Fruit fly (Drosophila melanogaster) whole organism, wandering third instar larva: Measurements from ENCODE around the gene CG3764.

Source experiments
- Abd-B ChIP-seq: fragments of >200 bp; optimal IDR thresholded peaks from 2 replicates; lab custom pipeline; 2017; ENCODE audit warnings: missing biosample characterization, missing genetic modification characterization
- CG32264 ChIP-seq: fragments of 200-800 bp; sonication (Bioruptor generic); optimal IDR thresholded peaks from 2 replicates; lab custom pipeline; 2016; ENCODE audit warnings: missing biosample characterization, missing genetic modification characterization
- CG9705 ChIP-seq: fragments of 200-800 bp; sonication (Bioruptor generic); optimal IDR thresholded peaks from 2 replicates; lab custom pipeline; 2018; ENCODE audit warnings: missing biosample characterization, mild to moderate bottlenecking, missing genetic modification characterization
- CrebA ChIP-seq: fragments of 200-800 bp; sonication (Bioruptor generic); optimal IDR thresholded peaks from 2 replicates; lab custom pipeline; 2016; ENCODE audit warnings: missing biosample characterization, mild to moderate bottlenecking, missing genetic modification characterization, borderline replicate concordance
- Dfd ChIP-seq: fragments of >200 bp; optimal IDR thresholded peaks from 2 replicates; lab custom pipeline; 2017; ENCODE audit warnings: missing biosample characterization, missing genetic modification characterization
- Dif ChIP-seq: fragments of 200-275, 200-300 bp; sonication (Bioruptor generic); optimal IDR thresholded peaks from 2 replicates; lab custom pipeline; 2018; ENCODE audit warnings: missing biosample characterization, missing genetic modification characterization; ENCODE audit not compliant: partially characterized antibody
- GATAd ChIP-seq: sonication (Bioruptor generic); optimal IDR thresholded peaks from 2 replicates; lab custom pipeline; 2016; ENCODE audit warnings: missing biosample characterization, missing genetic modification characterization
- HLH106 ChIP-seq: fragments of 200-800 bp; optimal IDR thresholded peaks from 3 replicates; lab custom pipeline; 2019; ENCODE audit warnings: missing biosample characterization, mild to moderate bottlenecking, missing genetic modification characterization, moderate library complexity
- Hnf4 ChIP-seq: fragments of 200-800 bp; sonication (Bioruptor generic); optimal IDR thresholded peaks from 2 replicates; lab custom pipeline; 2016; ENCODE audit warnings: missing biosample characterization, mild to moderate bottlenecking, missing genetic modification characterization
- Hr78 ChIP-seq: fragments of >200 bp; optimal IDR thresholded peaks from 2 replicates; lab custom pipeline; 2017; ENCODE audit warnings: missing biosample characterization, missing genetic modification characterization
- Myc ChIP-seq: fragments of >200 bp; optimal IDR thresholded peaks from 2 replicates; lab custom pipeline; 2017
- N ChIP-seq: fragments of >200 bp; optimal IDR thresholded peaks from 2 replicates; lab custom pipeline; 2018; ENCODE audit warnings: missing biosample characterization, missing external identifiers, missing genetic modification characterization
- OdsH ChIP-seq: fragments of 200-800 bp; sonication (Bioruptor generic); optimal IDR thresholded peaks from 2 replicates; lab custom pipeline; 2016; ENCODE audit warnings: missing biosample characterization, mild to moderate bottlenecking, missing genetic modification characterization
- Rel ChIP-seq, 2 experiments: fragments of 200-800 bp; sonication (Bioruptor generic) in 1 of 2; optimal IDR thresholded peaks; 2 replicates in 1 of 2; 3 replicates in 1 of 2; lab custom pipeline; 2016 to 2019; ENCODE audit warnings: mild to moderate bottlenecking in 2 of 2, missing biosample characterization in 2 of 2, missing genetic modification characterization in 2 of 2, moderate library complexity in 1 of 2
- Sp1 ChIP-seq: fragments of 200-800 bp; sonication (Bioruptor generic); optimal IDR thresholded peaks from 3 replicates; lab custom pipeline; 2019; ENCODE audit warnings: missing biosample characterization, mild to moderate bottlenecking, missing genetic modification characterization, moderate library complexity
- Vsx2 ChIP-seq: fragments of 200-300, 225-300 bp; sonication (Bioruptor generic); optimal IDR thresholded peaks from 2 replicates; lab custom pipeline; 2018; ENCODE audit warnings: missing biosample characterization, missing genetic modification characterization; ENCODE audit not compliant: partially characterized antibody
- br ChIP-seq: fragments of 200-800 bp; sonication (Bioruptor generic); optimal IDR thresholded peaks from 2 replicates; lab custom pipeline; 2016; ENCODE audit warnings: missing biosample characterization, missing genetic modification characterization
- brk ChIP-seq: fragments of 200-800 bp; sonication (Bioruptor generic); optimal IDR thresholded peaks from 2 replicates; lab custom pipeline; 2016; ENCODE audit warnings: missing biosample characterization, mild to moderate bottlenecking, missing genetic modification characterization
- dl ChIP-seq, 2 experiments: fragments of 175-275, 200-275 bp in 1 of 2; fragments of 200-275 bp in 1 of 2; sonication (Bioruptor generic); optimal IDR thresholded peaks; lab custom pipeline; 2018; ENCODE audit warnings: mild to moderate bottlenecking in 2 of 2, missing biosample characterization in 2 of 2, missing genetic modification characterization in 2 of 2, moderate library complexity in 2 of 2; ENCODE audit not compliant: partially characterized antibody in 2 of 2, insufficient read depth in 1 of 2
- ey ChIP-seq: fragments of 200-800 bp; sonication (Bioruptor generic); optimal IDR thresholded peaks from 2 replicates; lab custom pipeline; 2016; ENCODE audit warnings: missing biosample characterization, missing genetic modification characterization
- h ChIP-seq: fragments of 200-800 bp; sonication (Bioruptor generic); optimal IDR thresholded peaks from 3 replicates; lab custom pipeline; 2016; ENCODE audit warnings: missing biosample characterization, mild to moderate bottlenecking, missing genetic modification characterization
- lola ChIP-seq: fragments of >200 bp; optimal IDR thresholded peaks from 2 replicates; lab custom pipeline; 2017; ENCODE audit warnings: missing biosample characterization, missing genetic modification characterization
- pan ChIP-seq: fragments of >200 bp; optimal IDR thresholded peaks from 2 replicates; lab custom pipeline; 2017
- psq ChIP-seq: fragments of 200-800 bp; sonication (Bioruptor generic); optimal IDR thresholded peaks from 3 replicates; lab custom pipeline; 2017; ENCODE audit warnings: missing biosample characterization, mild to moderate bottlenecking, missing genetic modification characterization, moderate library complexity
- rgr ChIP-seq: fragments of 200-800 bp; sonication (Bioruptor generic); optimal IDR thresholded peaks from 3 replicates; lab custom pipeline; 2016; ENCODE audit warnings: missing biosample characterization, mild to moderate bottlenecking, missing genetic modification characterization
- sage ChIP-seq: fragments of 200-800 bp; sonication (Bioruptor generic); optimal IDR thresholded peaks from 2 replicates; lab custom pipeline; 2016; ENCODE audit warnings: missing biosample characterization, mild to moderate bottlenecking, missing genetic modification characterization
- sv ChIP-seq: fragments of 200-800 bp; sonication (Bioruptor generic); optimal IDR thresholded peaks from 3 replicates; lab custom pipeline; 2016; ENCODE audit warnings: missing biosample characterization, missing genetic modification characterization
- tai ChIP-seq: sonication (Bioruptor generic); optimal IDR thresholded peaks from 2 replicates; lab custom pipeline; 2016; ENCODE audit warnings: missing biosample characterization, missing genetic modification characterization

CG3764 gene

dm6 chr3L:17049912-17050345, 37.6 kb upstream of the CG3764 start:
- TF ChIP-seq Hr78 (GFP tag; lab: Kevin White, UChicago) (no peak), h (peak; percentile 49), Rel (GFP tag; optimal IDR thresholded peaks at IDR 0.05; lab: Kevin White, UChicago) (no peak), Rel (tag; optimal IDR thresholded peaks at IDR 0.05; lab: Kevin White, UChicago) (peak; percentile 45), Sp1 (GFP tag; lab: Kevin White, UChicago) (peak; percentile 19)
- TF ChIP-seq, all 38 proteins: peak for 3

DNA sequence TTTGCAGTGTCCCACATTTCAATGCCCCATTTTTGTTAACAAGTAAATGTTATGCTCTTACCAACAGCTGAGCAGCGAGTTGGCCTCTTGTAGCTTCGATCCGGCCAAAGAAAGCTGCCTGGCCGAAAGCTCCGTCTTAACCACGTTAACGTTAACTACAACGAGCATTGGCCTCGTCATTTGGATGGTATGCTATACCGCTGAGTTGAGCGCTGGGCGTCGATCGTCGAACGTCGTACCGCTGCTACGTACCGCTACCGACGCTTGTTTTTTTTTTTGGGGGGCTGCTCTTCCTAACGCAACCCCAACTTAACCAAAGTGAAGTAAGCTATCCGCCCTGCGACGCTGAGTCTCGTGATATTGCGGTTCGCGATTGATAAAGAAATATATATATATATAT, 36.9 kb upstream of the CG3764 start, which contains the start of gene rogdi:
rogdi (plus strand) TSS at position 199 of the 400 bp plus-strand sequence.
- TF ChIP-seq ey = no peak
- TF ChIP-seq GATAd (GFP tag; lab: Kevin White, UChicago) = no peak
- no peak for TF ChIP-seq brk (GFP tag; lab: Kevin White, UChicago)
- TF ChIP-seq Abd-B (GFP tag; lab: Kevin White, UChicago) = no peak
- no peak for TF ChIP-seq CrebA (GFP tag; lab: Kevin White, UChicago)
- no peak for TF ChIP-seq Sp1 (GFP tag; lab: Kevin White, UChicago)
- TF ChIP-seq Hr78 (GFP tag; lab: Kevin White, UChicago) = no peak
- no peak for TF ChIP-seq Dif
- no peak for TF ChIP-seq tai (GFP tag; lab: Kevin White, UChicago)
- no peak for TF ChIP-seq pan
- no peak for TF ChIP-seq Hnf4 (GFP tag; lab: Kevin White, UChicago)
- TF ChIP-seq Myc (lab: Kevin White, UChicago) = no peak
- no peak for TF ChIP-seq lola (GFP tag; lab: Kevin White, UChicago)
- TF ChIP-seq sv (GFP tag; lab: Kevin White, UChicago) = no peak
- TF ChIP-seq CG32264 (GFP tag; lab: Kevin White, UChicago) = no peak
- TF ChIP-seq sage = no peak
- no peak for TF ChIP-seq N (GFP tag; lab: Kevin White, UChicago)
- no peak for TF ChIP-seq OdsH (GFP tag; lab: Kevin White, UChicago)

dm6 chr3L:17047811-17048239, 35.5 kb upstream of the CG3764 start:
- TF ChIP-seq Dfd (GFP tag; lab: Kevin White, UChicago) = peak; percentile 88
- peak; percentile 13 for TF ChIP-seq br (GFP tag; lab: Kevin White, UChicago)
- no peak for TF ChIP-seq Myc (lab: Kevin White, UChicago)
- no peak for TF ChIP-seq Vsx2 (GFP tag; lab: Kevin White, UChicago)
- TF ChIP-seq OdsH (GFP tag; lab: Kevin White, UChicago) = peak; percentile 33
- TF ChIP-seq h = peak; percentile 54
- TF ChIP-seq psq (GFP tag; lab: Kevin White, UChicago) = peak; percentile 43
- peak; percentile 33 for TF ChIP-seq Sp1 (GFP tag; lab: Kevin White, UChicago)
- TF ChIP-seq rgr (GFP tag; lab: Kevin White, UChicago) = peak; percentile 57
- TF ChIP-seq ey = no peak

dm6 chr3L:17045431-17046238, 33.3 kb upstream of the CG3764 start, which contains the start of gene TpnC73F:
TpnC73F (plus strand) TSS chr3L:17046063.
- TF ChIP-seq Rel (GFP tag; optimal IDR thresholded peaks at IDR 0.05; lab: Kevin White, UChicago) (no peak), Rel (tag; optimal IDR thresholded peaks at IDR 0.05; lab: Kevin White, UChicago) (peak; percentile 6), lola (GFP tag; lab: Kevin White, UChicago) (no peak), dl (GFP tag; optimal IDR thresholded peaks at IDR 0.05; lab: Kevin White, UChicago; ENCODE audit: insufficient read depth in 1 of 2, partially characterized antibody in 2 of 2) (no peak)

- TF ChIP-seq HLH106 (tag; lab: Kevin White, UChicago) = peak; percentile 24
- TF ChIP-seq Abd-B (GFP tag; lab: Kevin White, UChicago) = no peak
- TF ChIP-seq h = no peak
- no peak for TF ChIP-seq CG32264 (GFP tag; lab: Kevin White, UChicago)
- TF ChIP-seq Vsx2 (GFP tag; lab: Kevin White, UChicago) = no peak
- no peak for TF ChIP-seq psq (GFP tag; lab: Kevin White, UChicago)
- no peak for TF ChIP-seq pan
- no peak for TF ChIP-seq Rel (GFP tag; optimal IDR thresholded peaks at IDR 0.05; lab: Kevin White, UChicago)
- TF ChIP-seq Rel (tag; optimal IDR thresholded peaks at IDR 0.05; lab: Kevin White, UChicago) = no peak
- TF ChIP-seq CG9705 = peak; percentile 36
- TF ChIP-seq lola (GFP tag; lab: Kevin White, UChicago) = no peak
- no peak for TF ChIP-seq tai (GFP tag; lab: Kevin White, UChicago)
- no peak for TF ChIP-seq rgr (GFP tag; lab: Kevin White, UChicago)
- no peak for TF ChIP-seq sage
Measured at dm6 chr3L:17044799-17045198, 32.4 kb upstream of the CG3764 start, which contains the start of gene Pop5. Pop5 (minus strand) TSS chr3L:17045038.
